Worm (Caenorhabditis elegans): ENCODE results near the gene deg-3.

- TF ChIP-seq tbx-7 (tag; optimal IDR thresholded peaks at IDR 0.05) (no peak), fkh-10 (GFP tag; optimal IDR thresholded peaks at IDR 0.05) (no peak), che-1 (tag; optimal IDR thresholded peaks at IDR 0.05) (no peak), ttx-3 (tag; optimal IDR thresholded peaks at IDR 0.05) (no peak), pat-9 (tag; optimal IDR thresholded peaks at IDR 0.05) (no peak), ceh-2 (tag; optimal IDR thresholded peaks at IDR 0.05) (no peak), hlh-30 (tag; optimal IDR thresholded peaks at IDR 0.05; ENCODE audit: insufficient read depth) (no peak), mec-3 (tag; optimal IDR thresholded peaks at IDR 0.05; ENCODE audit: borderline replicate concordance) (no peak)
Measured at ce11 chrV:11366129-11366528, 48.8 kb downstream of the deg-3 start, which contains the start of gene dop-5.

Measured in whole organism, late embryonic.